Worm (Caenorhabditis elegans): Measurements from ENCODE around the gene ergo-1.

DNA sequence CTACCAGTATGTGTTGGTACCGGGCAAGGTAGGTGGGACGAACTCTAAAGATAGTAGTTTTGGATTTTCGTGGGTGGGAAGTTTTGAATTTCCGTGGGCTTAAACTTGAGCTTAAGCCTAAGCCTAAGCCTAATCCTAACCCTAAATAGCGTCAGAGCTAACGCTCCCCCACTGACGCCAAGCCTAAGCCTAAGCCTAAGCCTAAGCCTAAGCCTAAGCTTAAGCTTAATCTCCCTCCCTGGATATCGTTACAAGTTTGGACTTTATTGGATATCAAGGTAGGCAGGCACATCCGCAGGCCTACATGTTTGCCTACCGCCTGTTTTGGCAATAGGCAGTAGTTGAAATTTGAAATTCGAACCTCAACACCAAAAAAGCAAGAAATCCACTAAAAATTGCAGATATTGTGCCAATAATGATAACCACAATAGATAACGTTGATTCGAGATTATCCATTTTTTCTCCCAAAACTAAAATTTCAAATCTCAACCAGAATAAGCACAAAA is 44.0 kb downstream of the ergo-1 start, which contains the start of gene K10C9.4:
- TF ChIP-seq ceh-31 (tag; optimal IDR thresholded peaks at IDR 0.05) = no peak
- no peak for TF ChIP-seq hlh-6 (tag; optimal IDR thresholded peaks at IDR 0.05)
- TF ChIP-seq ceh-18 (tag; optimal IDR thresholded peaks at IDR 0.05) = no peak
- TF ChIP-seq C38D4.7 (GFP tag; optimal IDR thresholded peaks at IDR 0.05) = no peak
- TF ChIP-seq unc-55 (GFP tag; optimal IDR thresholded peaks at IDR 0.05) = no peak

Data from whole organism, late embryonic.